Worm (Caenorhabditis elegans) whole organism, L1 larva: ENCODE measurements around the gene oac-54.

Experiments used
- ama-1 ChIP-seq: fragments of 150-350 bp; optimal IDR thresholded peaks from 2 replicates; lab custom pipeline; 2014
- ceh-82 ChIP-seq, 3 experiments: fragments of 150-350 bp in 1 of 3; sonication (generic microtip) in 2 of 3; optimal IDR thresholded peaks; 2 replicates each; lab custom pipeline; 2014 to 2017; ENCODE audit warnings: missing biosample characterization in 3 of 3, missing genetic modification characterization in 3 of 3
- isw-1 ChIP-seq: fragments of 200-800 bp; sonication (Bioruptor generic); IDR thresholded peaks from 2 replicates; pipeline ENCODE4 v1.3.6; 2022; ENCODE audit warnings: missing genetic modification characterization, missing compliant biosample characterization
- lin-39 ChIP-seq: fragments of 150-350 bp; optimal IDR thresholded peaks from 2 replicates; lab custom pipeline; 2014; ENCODE audit warnings: missing biosample characterization, missing genetic modification reagents, missing genetic modification characterization
- lir-3 ChIP-seq: sonication (generic microtip); optimal IDR thresholded peaks from 2 replicates; lab custom pipeline; 2016; ENCODE audit warnings: mild to moderate bottlenecking, missing genetic modification characterization, moderate library complexity, missing compliant biosample characterization; ENCODE audit not compliant: poor library complexity
- mdl-1 ChIP-seq, 2 experiments: fragments of 150-350 bp; optimal IDR thresholded peaks; 2 replicates each; lab custom pipeline; 2014 to 2017; ENCODE audit warnings: missing biosample characterization in 2 of 2, missing genetic modification characterization in 2 of 2, inconsistent platforms in 1 of 2
- nhr-19 ChIP-seq: fragments of 200-800 bp; sonication (Bioruptor generic); conservative IDR thresholded peaks from 2 replicates; pipeline ENCODE4 v1.3.6; 2022; ENCODE audit warnings: missing genetic modification characterization, missing compliant biosample characterization
- nhr-28 ChIP-seq: fragments of 150-350 bp; optimal IDR thresholded peaks from 2 replicates; lab custom pipeline; 2014; ENCODE audit warnings: missing biosample characterization, missing genetic modification characterization
- pqm-1 ChIP-seq: sonication (generic microtip); optimal IDR thresholded peaks from 3 replicates; lab custom pipeline; 2017; ENCODE audit warnings: missing biosample characterization, missing genetic modification characterization
- unc-62 ChIP-seq: fragments of 150-350 bp; optimal IDR thresholded peaks from 2 replicates; lab custom pipeline; 2014; ENCODE audit warnings: missing biosample characterization, missing genetic modification reagents, missing genetic modification characterization
- ztf-11 ChIP-seq, 2 experiments: sonication (generic microtip); optimal IDR thresholded peaks; 2 replicates each; lab custom pipeline; 2016 to 2017; ENCODE audit warnings: missing genetic modification characterization in 2 of 2, missing biosample characterization in 1 of 2, missing compliant biosample characterization in 1 of 2
- ztf-4 ChIP-seq: fragments of 150-350 bp; optimal IDR thresholded peaks from 2 replicates; lab custom pipeline; 2014; ENCODE audit warnings: missing biosample characterization, missing genetic modification characterization

DNA sequence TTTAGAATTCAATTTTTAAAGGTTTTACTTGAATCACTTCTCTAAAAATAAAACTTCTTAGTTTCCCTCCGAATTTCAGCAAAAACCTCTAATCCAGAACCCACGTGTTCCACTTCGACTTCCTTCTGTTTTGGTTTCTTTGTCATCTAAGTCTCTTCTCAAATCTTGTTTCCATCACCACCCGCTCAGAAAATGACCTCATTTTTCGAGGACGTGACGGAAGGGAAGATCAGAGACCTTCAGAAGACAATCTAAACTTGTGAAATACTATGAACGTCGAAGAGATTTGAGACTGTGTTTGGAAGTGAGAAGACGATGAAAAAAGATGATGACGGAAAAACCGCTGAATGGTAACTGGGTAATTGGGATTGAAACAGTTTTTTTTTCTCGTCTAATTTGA, 31.7 kb downstream of the oac-54 start:
- TF ChIP-seq ztf-11 (tag; optimal IDR thresholded peaks at IDR 0.05; lab: Kevin White, UChicago) (no peak), lin-39 (tag; lab: Kevin White, UChicago) (no peak), nhr-28 (tag; lab: Kevin White, UChicago) (no peak), ztf-4 (tag; lab: Kevin White, UChicago) (no peak), lir-3 (tag; lab: Kevin White, UChicago) (no peak), ama-1 (lab: Kevin White, UChicago) (no peak), pqm-1 (tag; lab: Kevin White, UChicago) (no peak), mdl-1 (tag; optimal IDR thresholded peaks at IDR 0.05; lab: Kevin White, UChicago) (no peak), isw-1 (no peak), ceh-82 (tag; optimal IDR thresholded peaks at IDR 0.05; lab: Kevin White, UChicago) (no peak), nhr-19 (no peak), unc-62 (GFP tag; lab: Kevin White, UChicago) (no peak)
